Fruit fly (Drosophila melanogaster) whole organism, prepupa: Measurements from ENCODE around the gene Acp29AB.
A peak's percentile ranks its signal among the peaks of the same experiment; 100 is the strongest.

ENCODE experiments used
- Blimp-1 ChIP-seq: fragments of 200-800 bp; sonication (Bioruptor generic); optimal IDR thresholded peaks from 3 replicates; lab custom pipeline; 2017; ENCODE audit warnings: missing biosample characterization, missing genetic modification characterization, mild to moderate bottlenecking, moderate library complexity, missing genetic modification reagents
- CG10631 ChIP-seq: fragments of 200-800 bp; sonication (Bioruptor generic); optimal IDR thresholded peaks from 2 replicates; lab custom pipeline; 2016; ENCODE audit warnings: missing biosample characterization, missing genetic modification characterization
- CG10669 ChIP-seq: fragments of 200-800 bp; sonication (Bioruptor generic); optimal IDR thresholded peaks from 3 replicates; lab custom pipeline; 2018; ENCODE audit warnings: missing biosample characterization, mild to moderate bottlenecking, missing genetic modification characterization, moderate library complexity
- CG11294 ChIP-seq: fragments of 200-800 bp; sonication (Bioruptor generic); IDR thresholded peaks from 2 replicates; pipeline ENCODE4 v1.3.6; 2022; ENCODE audit warnings: missing biosample characterization, missing genetic modification characterization
- CG11762 ChIP-seq: fragments of 200-800 bp; sonication (Bioruptor generic); optimal IDR thresholded peaks from 3 replicates; lab custom pipeline; 2016; ENCODE audit warnings: missing biosample characterization, missing genetic modification characterization; ENCODE audit not compliant: insufficient read depth
- CG15336 ChIP-seq: fragments of 200-800 bp; sonication (Bioruptor generic); IDR thresholded peaks from 2 replicates; pipeline ENCODE4 v1.3.6; 2022; ENCODE audit warnings: missing biosample characterization, missing genetic modification characterization
- CG16779 ChIP-seq: fragments of 200-800 bp; sonication (Bioruptor generic); optimal IDR thresholded peaks from 3 replicates; lab custom pipeline; 2017; ENCODE audit warnings: missing biosample characterization, mild to moderate bottlenecking, missing genetic modification characterization
- CG3032 ChIP-seq: fragments of 200-800 bp; optimal IDR thresholded peaks from 2 replicates; lab custom pipeline; 2019; ENCODE audit warnings: missing biosample characterization, mild to moderate bottlenecking, missing genetic modification characterization, moderate library complexity
- CG31627 ChIP-seq: fragments of 200-800 bp; sonication (Bioruptor generic); optimal IDR thresholded peaks from 3 replicates; lab custom pipeline; 2016; ENCODE audit warnings: missing biosample characterization, missing genetic modification characterization
- CG34406 ChIP-seq: fragments of 200-800 bp; sonication (Bioruptor generic); optimal IDR thresholded peaks from 3 replicates; lab custom pipeline; 2016; ENCODE audit warnings: missing biosample characterization, missing genetic modification characterization
- CG3919 ChIP-seq: fragments of 200-800 bp; sonication (Bioruptor generic); optimal IDR thresholded peaks from 3 replicates; lab custom pipeline; 2016; ENCODE audit warnings: missing biosample characterization, missing genetic modification characterization
- CG4318 ChIP-seq: fragments of 200-800 bp; sonication (Bioruptor generic); optimal IDR thresholded peaks from 3 replicates; lab custom pipeline; 2017; ENCODE audit warnings: missing biosample characterization, mild to moderate bottlenecking, missing genetic modification characterization
- CG6163 ChIP-seq: fragments of 200-800 bp; sonication (Bioruptor generic); IDR thresholded peaks from 3 replicates; pipeline ENCODE4 v1.3.6; 2022; ENCODE audit warnings: missing biosample characterization, missing genetic modification characterization
- CG6276 ChIP-seq: fragments of 200-800 bp; sonication (Bioruptor generic); optimal IDR thresholded peaks from 2 replicates; lab custom pipeline; 2017; ENCODE audit warnings: missing biosample characterization, mild to moderate bottlenecking, missing genetic modification characterization
- CG7368 ChIP-seq: fragments of 200-800 bp; sonication (Bioruptor generic); optimal IDR thresholded peaks from 3 replicates; lab custom pipeline; 2016; ENCODE audit warnings: missing biosample characterization, missing genetic modification characterization
- CG8119 ChIP-seq: fragments of 200-800 bp; sonication (Bioruptor generic); IDR thresholded peaks from 3 replicates; pipeline ENCODE4 v1.3.6; 2022; ENCODE audit warnings: missing biosample characterization, missing genetic modification characterization
- CG8319 ChIP-seq: fragments of 200-800 bp; sonication (Bioruptor generic); optimal IDR thresholded peaks from 3 replicates; lab custom pipeline; 2016; ENCODE audit warnings: missing biosample characterization, missing genetic modification characterization
- CG8632 ChIP-seq: fragments of 200-800 bp; sonication (Bioruptor generic); optimal IDR thresholded peaks from 3 replicates; lab custom pipeline; 2016; ENCODE audit warnings: missing biosample characterization, missing genetic modification characterization
- CG9139 ChIP-seq: fragments of 200-800 bp; sonication (Bioruptor generic); optimal IDR thresholded peaks from 3 replicates; lab custom pipeline; 2017; ENCODE audit warnings: missing biosample characterization, mild to moderate bottlenecking, missing genetic modification characterization
- Eip78C ChIP-seq: fragments of 200-800 bp; sonication (Bioruptor generic); peaks from one replicate; lab custom pipeline; 2016; ENCODE audit warnings: missing biosample characterization, missing genetic modification characterization
- Eip93F ChIP-seq: fragments of 200-800 bp; sonication (Bioruptor generic); optimal IDR thresholded peaks from 2 replicates; lab custom pipeline; 2016; ENCODE audit warnings: missing biosample characterization, mild to moderate bottlenecking, missing genetic modification characterization
- Ets21C ChIP-seq: fragments of 200-800 bp; sonication (Bioruptor generic); optimal IDR thresholded peaks from 3 replicates; lab custom pipeline; 2016; ENCODE audit warnings: missing biosample characterization, missing genetic modification characterization
- Gug ChIP-seq: fragments of 200-800 bp; sonication (Bioruptor generic); IDR thresholded peaks from 2 replicates; pipeline ENCODE4 v1.3.6; 2022; ENCODE audit warnings: missing biosample characterization, missing genetic modification characterization
- Hr38 ChIP-seq: sonication (Bioruptor generic); optimal IDR thresholded peaks from 2 replicates; lab custom pipeline; 2016; ENCODE audit warnings: missing biosample characterization, missing genetic modification characterization
- Lpt ChIP-seq: fragments of 200-800 bp; sonication (Bioruptor generic); optimal IDR thresholded peaks from 3 replicates; lab custom pipeline; 2016; ENCODE audit warnings: missing biosample characterization, missing genetic modification characterization
- OdsH ChIP-seq: fragments of 200-800 bp; sonication (Bioruptor generic); optimal IDR thresholded peaks from 3 replicates; lab custom pipeline; 2016; ENCODE audit warnings: missing biosample characterization, missing genetic modification characterization
- Sox102F ChIP-seq: fragments of 200-800 bp; sonication (Bioruptor generic); optimal IDR thresholded peaks from 2 replicates; lab custom pipeline; 2016; ENCODE audit warnings: missing biosample characterization, mild to moderate bottlenecking, missing genetic modification characterization
- achi ChIP-seq: fragments of 200-800 bp; sonication (Bioruptor generic); optimal IDR thresholded peaks from 3 replicates; lab custom pipeline; 2016; ENCODE audit warnings: missing biosample characterization, missing genetic modification characterization
- acj6 ChIP-seq: fragments of 200-800 bp; sonication (Bioruptor generic); optimal IDR thresholded peaks from 3 replicates; lab custom pipeline; 2016; ENCODE audit warnings: missing biosample characterization, missing genetic modification characterization
- dsx ChIP-seq: fragments of 200-800 bp; optimal IDR thresholded peaks from 3 replicates; lab custom pipeline; 2019; ENCODE audit warnings: missing biosample characterization, mild to moderate bottlenecking, missing genetic modification characterization, moderate library complexity; ENCODE audit not compliant: poor library complexity, severe bottlenecking
- eg ChIP-seq: fragments of 200-800 bp; sonication (Bioruptor generic); IDR thresholded peaks from 3 replicates; pipeline ENCODE4 v1.3.6; 2022; ENCODE audit warnings: missing biosample characterization, missing genetic modification characterization
- fd59A ChIP-seq: fragments of 200-800 bp; sonication (Bioruptor generic); optimal IDR thresholded peaks from 2 replicates; lab custom pipeline; 2017; ENCODE audit warnings: missing biosample characterization, mild to moderate bottlenecking, missing genetic modification characterization, missing genetic modification reagents
- fkh ChIP-seq: fragments of 200-800 bp; sonication (Bioruptor generic); optimal IDR thresholded peaks from 3 replicates; lab custom pipeline; 2017; ENCODE audit warnings: missing biosample characterization, mild to moderate bottlenecking, missing genetic modification characterization, moderate library complexity
- lz ChIP-seq: fragments of 200-800 bp; sonication (Bioruptor generic); optimal IDR thresholded peaks from 3 replicates; lab custom pipeline; 2016; ENCODE audit warnings: missing biosample characterization, missing genetic modification characterization
- net ChIP-seq: fragments of 200-800 bp; sonication (Bioruptor generic); optimal IDR thresholded peaks from 3 replicates; lab custom pipeline; 2016; ENCODE audit warnings: missing biosample characterization, missing genetic modification characterization
- pdm3 ChIP-seq: fragments of 200-800 bp; sonication (Bioruptor generic); optimal IDR thresholded peaks from 3 replicates; lab custom pipeline; 2016; ENCODE audit warnings: missing biosample characterization, missing genetic modification characterization
- salr ChIP-seq, 2 experiments: fragments of 200-800 bp; sonication (Bioruptor generic); optimal IDR thresholded peaks; 3 replicates each; lab custom pipeline; 2016 to 2018; ENCODE audit warnings: missing biosample characterization in 2 of 2, missing genetic modification characterization in 2 of 2, mild to moderate bottlenecking in 1 of 2
- ss ChIP-seq, 2 experiments: fragments of 200-800 bp; sonication (Bioruptor generic); optimal IDR thresholded peaks; 2 replicates in 1 of 2; 3 replicates in 1 of 2; lab custom pipeline; 2017 to 2018; ENCODE audit warnings: mild to moderate bottlenecking in 2 of 2, missing biosample characterization in 2 of 2, missing genetic modification characterization in 2 of 2, moderate library complexity in 1 of 2
- svp ChIP-seq: fragments of 200-800 bp; sonication (Bioruptor generic); peaks from one replicate; lab custom pipeline; 2016; ENCODE audit warnings: missing biosample characterization, missing genetic modification characterization
- topi ChIP-seq: fragments of 200-800 bp; sonication (Bioruptor generic); optimal IDR thresholded peaks from 3 replicates; lab custom pipeline; 2016; ENCODE audit warnings: missing biosample characterization, missing genetic modification characterization
- vri ChIP-seq: fragments of 200-800 bp; sonication (Bioruptor generic); optimal IDR thresholded peaks from 3 replicates; lab custom pipeline; 2016; ENCODE audit warnings: missing biosample characterization, mild to moderate bottlenecking, missing genetic modification characterization

Acp29AB gene

DNA sequence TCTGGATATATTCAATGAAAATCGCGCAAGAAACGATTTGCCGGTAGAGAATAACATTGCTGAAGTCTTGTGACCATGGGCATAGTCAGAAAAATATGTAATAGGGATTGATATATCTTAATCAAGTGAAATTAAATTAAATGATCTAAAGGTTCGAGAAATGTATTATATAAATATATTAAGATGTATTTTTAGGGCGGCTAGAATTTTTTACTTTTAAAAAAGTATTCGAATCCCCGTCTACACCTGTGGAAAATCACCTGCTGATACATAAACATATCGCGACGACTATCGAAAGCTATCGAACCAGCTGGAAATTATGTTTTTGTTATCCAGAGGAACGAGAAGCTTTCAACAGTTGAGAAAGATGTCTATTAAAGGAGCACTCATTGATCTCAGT lies 16.3 kb downstream of the Acp29AB start, which contains the start of the genes CG13390 and CG17294 (continued):
- TF ChIP-seq CG8119 (GFP tag; lab: Robert Waterston, UW), result peak; percentile 100
- TF ChIP-seq CG10669, result peak; percentile 100
- peak; percentile 99 for TF ChIP-seq topi (GFP tag; lab: Kevin White, UChicago)
- peak; percentile 98 for TF ChIP-seq CG16779 (tag; lab: Kevin White, UChicago)
- TF ChIP-seq Gug (GFP tag; lab: Robert Waterston, UW), result peak; percentile 99
- TF ChIP-seq CG34406 (GFP tag; lab: Kevin White, UChicago), result peak; percentile 99
- peak; percentile 98 for TF ChIP-seq CG31627 (GFP tag; lab: Kevin White, UChicago)
- peak; percentile 99 to 100 for TF ChIP-seq ss (GFP tag; optimal IDR thresholded peaks at IDR 0.05; lab: Kevin White, UChicago)
- peak; percentile 99 for TF ChIP-seq pdm3 (GFP tag; lab: Kevin White, UChicago)
- TF ChIP-seq Eip78C (GFP tag; lab: Kevin White, UChicago), result peak; percentile 100
- TF ChIP-seq dsx (GFP tag; lab: Kevin White, UChicago), result peak; percentile 99
- TF ChIP-seq CG15336 (GFP tag; lab: Robert Waterston, UW), result peak; percentile 100
- TF ChIP-seq eg (GFP tag; lab: Robert Waterston, UW), result peak; percentile 100
- TF ChIP-seq net (GFP tag; lab: Kevin White, UChicago), result peak; percentile 99
- TF ChIP-seq CG9139 (GFP tag; lab: Kevin White, UChicago), result peak; percentile 99
- peak; percentile 99 for TF ChIP-seq CG6276 (GFP tag; lab: Kevin White, UChicago)
- peak; percentile 100 for TF ChIP-seq CG8632 (GFP tag; lab: Kevin White, UChicago)
- peak; percentile 45 for TF ChIP-seq Hr38 (GFP tag; lab: Kevin White, UChicago)

DNA sequence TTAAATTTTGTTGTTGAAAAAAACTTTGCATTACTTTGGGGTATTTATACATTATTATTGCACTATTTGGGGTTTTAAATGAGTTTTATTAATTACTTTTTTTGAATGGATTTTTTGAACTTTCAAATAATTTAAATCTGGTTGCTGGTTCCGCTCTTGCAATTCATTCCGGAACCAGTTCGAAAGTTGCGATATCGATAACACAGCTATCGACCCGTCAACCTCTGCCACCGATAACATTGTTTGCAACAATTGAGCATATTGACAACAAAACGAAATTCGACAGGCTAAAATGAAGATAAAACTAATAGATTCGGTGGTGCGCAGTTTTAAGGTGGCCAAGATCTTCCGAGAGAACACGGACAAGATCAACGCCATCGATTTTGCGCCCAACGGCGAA lies 18.8 kb downstream of the Acp29AB start, which contains the start of gene Wdr82:
Wdr82 (plus strand) TSS at position 227 of the 400 bp plus-strand sequence.
- TF ChIP-seq CG11762 (GFP tag; lab: Kevin White, UChicago), result no peak
- TF ChIP-seq CG6276 (GFP tag; lab: Kevin White, UChicago), result no peak
- peak; percentile 3 for TF ChIP-seq Eip78C (GFP tag; lab: Kevin White, UChicago)
- no peak for TF ChIP-seq Blimp-1
- peak; percentile 70 for TF ChIP-seq dsx (GFP tag; lab: Kevin White, UChicago)
- TF ChIP-seq svp (GFP tag; lab: Kevin White, UChicago), result peak; percentile 82

DNA sequence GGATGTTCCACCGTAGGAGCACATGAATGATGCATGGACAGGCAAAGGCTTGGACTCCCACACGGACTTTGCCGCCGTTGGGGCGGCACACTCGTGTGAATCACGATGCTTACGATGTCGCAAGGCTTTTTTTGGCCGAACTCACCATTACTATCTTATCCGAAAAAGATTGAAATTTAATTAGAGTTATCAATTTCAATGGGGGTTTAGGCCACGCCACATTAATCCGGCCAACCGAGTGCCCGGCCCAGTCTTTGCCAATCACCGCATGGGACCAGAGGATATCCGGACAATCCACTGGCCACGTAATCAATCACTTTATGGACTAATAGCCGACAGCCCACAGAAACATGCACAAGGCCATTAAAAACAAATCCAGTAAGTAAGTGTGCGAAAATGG lies 20.8 kb downstream of the Acp29AB start:
- TF ChIP-seq vri (GFP tag; lab: Kevin White, UChicago), result peak; percentile 6
- no peak for TF ChIP-seq CG16779 (tag; lab: Kevin White, UChicago)

DNA sequence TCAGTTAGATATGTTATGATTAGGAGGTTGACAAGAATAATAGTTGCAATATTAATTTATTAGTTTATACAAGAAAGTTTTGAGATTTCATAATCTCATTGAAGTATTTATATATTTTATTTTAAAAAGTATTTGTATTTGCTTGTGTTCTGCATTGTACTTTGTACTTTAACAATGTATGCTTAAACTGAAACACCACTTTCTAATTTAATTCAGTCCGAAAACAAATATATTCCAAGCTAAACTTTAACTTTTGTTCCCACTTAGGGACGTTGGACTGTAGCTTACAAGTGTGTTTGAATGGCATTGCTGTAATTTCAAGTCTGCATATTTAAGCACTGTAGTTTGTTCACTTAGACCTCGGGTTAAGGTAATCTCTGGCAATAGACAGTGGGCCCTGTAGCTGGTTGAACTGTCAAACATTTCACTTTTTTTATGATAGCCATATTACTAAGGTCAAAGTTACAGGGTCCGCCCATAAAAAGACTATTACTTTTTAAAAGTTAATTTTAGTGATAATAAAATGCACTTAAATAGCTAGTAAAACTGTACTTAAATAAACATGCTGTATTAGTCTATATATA lies 21.6 kb downstream of the Acp29AB start:
- no peak for TF ChIP-seq fkh (GFP tag; lab: Kevin White, UChicago)
- TF ChIP-seq pdm3 (GFP tag; lab: Kevin White, UChicago), result no peak
- no peak for TF ChIP-seq topi (GFP tag; lab: Kevin White, UChicago)
- no peak for TF ChIP-seq CG10669
- TF ChIP-seq dsx (GFP tag; lab: Kevin White, UChicago), result peak; percentile 15
- no peak for TF ChIP-seq Lpt (GFP tag; lab: Kevin White, UChicago)
- TF ChIP-seq CG6276 (GFP tag; lab: Kevin White, UChicago), result peak; percentile 14
- no peak for TF ChIP-seq lz (GFP tag; lab: Kevin White, UChicago)
- no peak for TF ChIP-seq CG4318 (GFP tag; lab: Kevin White, UChicago)
- peak; percentile 16 for TF ChIP-seq OdsH
- no peak for TF ChIP-seq Ets21C (GFP tag; lab: Kevin White, UChicago)
- no peak for TF ChIP-seq CG7368 (GFP tag; lab: Kevin White, UChicago)
- no peak for TF ChIP-seq CG6163 (GFP tag; lab: Robert Waterston, UW)
- TF ChIP-seq CG34406 (GFP tag; lab: Kevin White, UChicago), result no peak
- no peak for TF ChIP-seq CG8319 (GFP tag; lab: Kevin White, UChicago)
- TF ChIP-seq CG3032 (tag; lab: Kevin White, UChicago), result no peak
- no peak for TF ChIP-seq Sox102F (GFP tag; lab: Kevin White, UChicago)
- TF ChIP-seq Eip78C (GFP tag; lab: Kevin White, UChicago), result peak; percentile 61
- no peak for TF ChIP-seq CG31627 (GFP tag; lab: Kevin White, UChicago)
- no peak for TF ChIP-seq CG11294 (GFP tag; lab: Robert Waterston, UW)
- TF ChIP-seq fd59A (GFP tag; lab: Kevin White, UChicago), result no peak
- peak; percentile 41; the same call in 1 of the 3 replicates for TF ChIP-seq CG8119 (GFP tag; lab: Robert Waterston, UW)
- peak; percentile 48 for TF ChIP-seq CG15336 (GFP tag; lab: Robert Waterston, UW)
- no peak for TF ChIP-seq Blimp-1
- TF ChIP-seq salr (GFP tag; optimal IDR thresholded peaks at IDR 0.05; lab: Kevin White, UChicago), result no peak
- no peak for TF ChIP-seq CG10631
- TF ChIP-seq CG3919, result no peak
- peak; percentile 39 for TF ChIP-seq achi
- TF ChIP-seq CG8632 (GFP tag; lab: Kevin White, UChicago), result no peak
- no peak for TF ChIP-seq ss (GFP tag; optimal IDR thresholded peaks at IDR 0.05; lab: Kevin White, UChicago)
- no peak for TF ChIP-seq net (GFP tag; lab: Kevin White, UChicago)
- TF ChIP-seq Eip93F (GFP tag; lab: Kevin White, UChicago), result no peak
- no peak for TF ChIP-seq CG9139 (GFP tag; lab: Kevin White, UChicago)
- peak; percentile 40 for TF ChIP-seq acj6 (GFP tag; lab: Kevin White, UChicago)
